Worm (Caenorhabditis elegans) whole organism, young adult: ENCODE results near the gene srw-38.

Source experiments
- hmg-1.2 ChIP-seq: fragments of 200-800 bp; sonication (Bioruptor generic); IDR thresholded peaks from 2 replicates; pipeline ENCODE4 v1.3.6; 2022; ENCODE audit warnings: missing genetic modification reagents, missing genetic modification characterization, missing compliant biosample characterization
- lin-35 ChIP-seq, 3 experiments: fragments of 150-350 bp in 2 of 3; sonication (generic microtip) in 1 of 3; optimal IDR thresholded peaks; 2 replicates each; lab custom pipeline; 2014 to 2018; ENCODE audit warnings: missing biosample characterization in 3 of 3, missing genetic modification characterization in 3 of 3, missing genetic modification reagents in 3 of 3
- madf-8 ChIP-seq: fragments of 200-800 bp; sonication (Bioruptor generic); conservative IDR thresholded peaks from 2 replicates; pipeline ENCODE4 v1.3.6; 2022; ENCODE audit warnings: missing genetic modification reagents, missing genetic modification characterization, missing compliant biosample characterization

DNA sequence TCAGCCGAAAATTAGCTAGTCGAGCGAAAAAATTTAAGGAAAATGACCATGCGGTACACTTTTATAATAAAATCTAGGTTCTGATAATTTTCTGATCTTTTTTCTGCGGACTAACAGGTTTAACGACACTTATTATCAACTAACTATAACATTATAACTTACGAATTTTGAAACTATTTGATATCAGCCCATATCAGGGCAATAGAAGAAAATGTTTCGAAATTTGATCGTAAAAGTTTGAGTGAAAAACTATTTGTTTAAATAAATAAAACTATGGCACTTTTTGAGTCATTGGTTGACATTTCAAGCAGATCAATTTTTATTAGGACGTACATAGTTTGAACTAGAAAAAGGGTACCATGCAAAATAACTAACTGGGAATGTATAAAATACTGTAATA lies 5.4 kb upstream of the srw-38 start, which contains the start of gene pcp-4:
- TF ChIP-seq hmg-1.2 (GFP tag; lab: Robert Waterston, UW): no peak
- TF ChIP-seq madf-8 (GFP tag; lab: Robert Waterston, UW): no peak
- TF ChIP-seq lin-35 (GFP tag; optimal IDR thresholded peaks at IDR 0.05; lab: Kevin White, UChicago): no peak
